Fruit fly (Drosophila melanogaster) whole organism, embryonic: ENCODE data around the gene CG13000.

Experiments
- Adf1 ChIP-seq: fragments of 200-800 bp; sonication (Bioruptor generic); IDR thresholded peaks from 2 replicates; pipeline ENCODE4 v1.3.6; 2022; ENCODE audit warnings: missing biosample characterization, missing genetic modification characterization
- CG10209 ChIP-seq: fragments of 200-800 bp; sonication (Bioruptor generic); optimal IDR thresholded peaks from 3 replicates; lab custom pipeline; 2017; ENCODE audit warnings: missing biosample characterization, mild to moderate bottlenecking, missing genetic modification characterization, missing genetic modification reagents
- CG10543 ChIP-seq: fragments of 200-800 bp; sonication (Bioruptor generic); optimal IDR thresholded peaks from 3 replicates; lab custom pipeline; 2017; ENCODE audit warnings: missing biosample characterization, mild to moderate bottlenecking, missing genetic modification characterization, moderate library complexity
- CG1233 ChIP-seq: fragments of 200-800 bp; sonication (Bioruptor generic); optimal IDR thresholded peaks from 4 replicates; lab custom pipeline; 2018; ENCODE audit warnings: missing biosample characterization, mild to moderate bottlenecking, missing genetic modification characterization
- CG13424 ChIP-seq: fragments of 200-800 bp; sonication (Bioruptor generic); optimal IDR thresholded peaks from 2 replicates; lab custom pipeline; 2019; ENCODE audit warnings: missing biosample characterization, mild to moderate bottlenecking, missing genetic modification characterization, moderate library complexity
- CG14710 ChIP-seq: fragments of 200-800 bp; sonication (Bioruptor generic); optimal IDR thresholded peaks from 3 replicates; lab custom pipeline; 2019; ENCODE audit warnings: missing biosample characterization, mild to moderate bottlenecking, missing genetic modification characterization, moderate library complexity
- CG1529 ChIP-seq: fragments of 200-800 bp; sonication (Bioruptor generic); optimal IDR thresholded peaks from 3 replicates; lab custom pipeline; 2018; ENCODE audit warnings: missing biosample characterization, missing genetic modification characterization
- CG15696 ChIP-seq: fragments of 200-800 bp; sonication (Bioruptor generic); optimal IDR thresholded peaks from 2 replicates; lab custom pipeline; 2019; ENCODE audit warnings: missing biosample characterization, mild to moderate bottlenecking, missing genetic modification characterization, moderate library complexity
- CG17328 ChIP-seq: fragments of 200-800 bp; sonication (Bioruptor generic); IDR thresholded peaks from 2 replicates; pipeline ENCODE4 v1.3.6; 2022; ENCODE audit warnings: missing biosample characterization, missing genetic modification characterization
- CG30431 ChIP-seq: fragments of 200-800 bp; sonication (Bioruptor generic); optimal IDR thresholded peaks from 2 replicates; lab custom pipeline; 2017; ENCODE audit warnings: missing biosample characterization, missing genetic modification characterization
- CG31388 ChIP-seq: fragments of 200-800 bp; sonication (Bioruptor generic); optimal IDR thresholded peaks from 2 replicates; lab custom pipeline; 2016; ENCODE audit warnings: missing biosample characterization, missing genetic modification characterization
- CG32772 ChIP-seq: fragments of 200-800 bp; sonication (Bioruptor generic); IDR thresholded peaks from 2 replicates; pipeline ENCODE4 v1.3.6; 2022; ENCODE audit warnings: missing biosample characterization, missing genetic modification characterization
- CG3281 ChIP-seq: fragments of 200-800 bp; sonication (Bioruptor generic); optimal IDR thresholded peaks from 3 replicates; lab custom pipeline; 2017; ENCODE audit warnings: missing biosample characterization, mild to moderate bottlenecking, missing genetic modification characterization
- CG33213 ChIP-seq: fragments of 200-800 bp; sonication (Bioruptor generic); optimal IDR thresholded peaks from 3 replicates; lab custom pipeline; 2016; ENCODE audit warnings: missing biosample characterization, missing genetic modification characterization
- CG3838 ChIP-seq: fragments of 200-800 bp; sonication (Bioruptor generic); optimal IDR thresholded peaks from 3 replicates; lab custom pipeline; 2016; ENCODE audit warnings: missing biosample characterization, missing genetic modification characterization
- CG4424 ChIP-seq: fragments of 200-800 bp; sonication (Bioruptor generic); optimal IDR thresholded peaks from 3 replicates; lab custom pipeline; 2016; ENCODE audit warnings: missing biosample characterization, missing genetic modification characterization
- CG4707 ChIP-seq: fragments of 200-800 bp; sonication (Bioruptor generic); optimal IDR thresholded peaks from 2 replicates; lab custom pipeline; 2018; ENCODE audit warnings: missing biosample characterization, mild to moderate bottlenecking, missing genetic modification characterization, moderate library complexity
- CG4820 ChIP-seq: fragments of 200-800 bp; sonication (Bioruptor generic); optimal IDR thresholded peaks from 3 replicates; lab custom pipeline; 2016; ENCODE audit warnings: missing biosample characterization, missing genetic modification characterization
- CG5245 ChIP-seq: fragments of 200-800 bp; sonication (Bioruptor generic); optimal IDR thresholded peaks from 3 replicates; lab custom pipeline; 2016; ENCODE audit warnings: missing biosample characterization, missing genetic modification characterization
- CG8281 ChIP-seq: fragments of 200-800 bp; sonication (Bioruptor generic); optimal IDR thresholded peaks from 2 replicates; lab custom pipeline; 2018; ENCODE audit warnings: missing biosample characterization, mild to moderate bottlenecking, missing genetic modification characterization, moderate library complexity
- CG8924 ChIP-seq: fragments of 200-800 bp; optimal IDR thresholded peaks from 3 replicates; lab custom pipeline; 2019; ENCODE audit warnings: missing biosample characterization, mild to moderate bottlenecking, missing genetic modification characterization, moderate library complexity
- CG9797 ChIP-seq: fragments of 200-800 bp; sonication (Bioruptor generic); optimal IDR thresholded peaks from 3 replicates; lab custom pipeline; 2018; ENCODE audit warnings: missing biosample characterization, mild to moderate bottlenecking, missing genetic modification characterization
- CHES-1-like ChIP-seq: fragments of 200-800 bp; sonication (Bioruptor generic); optimal IDR thresholded peaks from 2 replicates; lab custom pipeline; 2016; ENCODE audit warnings: missing biosample characterization, missing genetic modification characterization
- CTCF ChIP-seq: fragments of 200-800 bp; sonication (Bioruptor generic); optimal IDR thresholded peaks from 2 replicates; lab custom pipeline; 2017; ENCODE audit warnings: missing biosample characterization, mild to moderate bottlenecking, missing genetic modification characterization, moderate library complexity
- D ChIP-seq, 2 experiments: fragments of 200-800 bp in 1 of 2; fragments of >200 bp in 1 of 2; sonication (Bioruptor generic) in 1 of 2; optimal IDR thresholded peaks; 2 replicates in 1 of 2; 3 replicates in 1 of 2; lab custom pipeline; 2017; ENCODE audit warnings: mild to moderate bottlenecking in 1 of 2, missing biosample characterization in 1 of 2, missing genetic modification characterization in 1 of 2, missing genetic modification reagents in 1 of 2
- Dbx ChIP-seq: fragments of 200-800 bp; sonication (Bioruptor generic); IDR thresholded peaks from 3 replicates; pipeline ENCODE4 v1.3.6; 2022; ENCODE audit warnings: missing biosample characterization, missing genetic modification characterization
- H15 ChIP-seq: fragments of 200-800 bp; sonication (Bioruptor generic); IDR thresholded peaks from 3 replicates; pipeline ENCODE4 v1.3.6; 2022; ENCODE audit warnings: missing biosample characterization, missing genetic modification characterization
- HmgD ChIP-seq: fragments of 200-800 bp; sonication (Bioruptor generic); optimal IDR thresholded peaks from 3 replicates; lab custom pipeline; 2016; ENCODE audit warnings: missing biosample characterization, missing genetic modification characterization
- Mad ChIP-seq: fragments of 200-800 bp; sonication (Bioruptor generic); optimal IDR thresholded peaks from 2 replicates; lab custom pipeline; 2016; ENCODE audit warnings: missing biosample characterization, missing genetic modification characterization
- Mrtf ChIP-seq: fragments of 200-800 bp; sonication (Bioruptor generic); IDR thresholded peaks from 3 replicates; pipeline ENCODE4 v1.3.6; 2022; ENCODE audit warnings: missing biosample characterization, missing genetic modification characterization
- Pdp1 ChIP-seq, 2 experiments: fragments of 200-800 bp; sonication (Bioruptor generic); optimal IDR thresholded peaks; 3 replicates each; lab custom pipeline; 2016; ENCODE audit warnings: missing biosample characterization in 2 of 2, missing genetic modification characterization in 2 of 2, mild to moderate bottlenecking in 1 of 2, moderate library complexity in 1 of 2
- Trl ChIP-seq, 3 experiments: fragments of >200 bp in 2 of 3; fragments of 200-800 bp in 1 of 3; sonication (Bioruptor generic) in 1 of 3; optimal IDR thresholded peaks; 2 replicates in 1 of 3; 3 replicates in 2 of 3; lab custom pipeline; 2016 to 2017; ENCODE audit warnings: missing biosample characterization in 1 of 3, missing genetic modification characterization in 1 of 3
- Xrp1 ChIP-seq: fragments of 200-800 bp; sonication (Bioruptor generic); IDR thresholded peaks from 2 replicates; pipeline ENCODE4 v1.3.6; 2022; ENCODE audit warnings: missing biosample characterization, missing genetic modification characterization
- YL-1 ChIP-seq: fragments of 200-800 bp; sonication (Bioruptor generic); optimal IDR thresholded peaks from 3 replicates; lab custom pipeline; 2017; ENCODE audit warnings: missing biosample characterization, mild to moderate bottlenecking, missing genetic modification characterization
- bab2 ChIP-seq: fragments of 200-800 bp; sonication (Bioruptor generic); optimal IDR thresholded peaks from 2 replicates; lab custom pipeline; 2016; ENCODE audit warnings: missing biosample characterization, missing genetic modification characterization
- chif ChIP-seq, 2 experiments: fragments of 200-800 bp; sonication (Bioruptor generic); optimal IDR thresholded peaks; 3 replicates each; lab custom pipeline; 2016; ENCODE audit warnings: missing biosample characterization in 2 of 2, missing genetic modification characterization in 2 of 2
- croc ChIP-seq: fragments of 200-800 bp; sonication (Bioruptor generic); conservative IDR thresholded peaks from 3 replicates; pipeline ENCODE4 v1.3.6; 2022; ENCODE audit warnings: missing biosample characterization, missing genetic modification characterization
- esg ChIP-seq: fragments of 200-800 bp; sonication (Bioruptor generic); conservative IDR thresholded peaks from 2 replicates; pipeline ENCODE4 v1.3.6; 2022; ENCODE audit warnings: missing biosample characterization, missing genetic modification characterization
- grau ChIP-seq: fragments of 200-800 bp; optimal IDR thresholded peaks from 3 replicates; lab custom pipeline; 2019; ENCODE audit warnings: missing biosample characterization, mild to moderate bottlenecking, missing genetic modification characterization, moderate library complexity
- ind ChIP-seq: fragments of 200-800 bp; sonication (Bioruptor generic); optimal IDR thresholded peaks from 3 replicates; lab custom pipeline; 2016; ENCODE audit warnings: missing biosample characterization, missing genetic modification characterization
- kni ChIP-seq: fragments of 200-800 bp; sonication (Bioruptor generic); optimal IDR thresholded peaks from 3 replicates; lab custom pipeline; 2017; ENCODE audit warnings: mild to moderate bottlenecking, missing biosample characterization, missing genetic modification reagents, missing genetic modification characterization
- lmd ChIP-seq: fragments of 200-800 bp; sonication (Bioruptor generic); IDR thresholded peaks from 2 replicates; pipeline ENCODE4 v1.3.6; 2022; ENCODE audit warnings: missing biosample characterization, missing genetic modification characterization
- lola ChIP-seq, 3 experiments: fragments of >200 bp in 2 of 3; fragments of 200-800 bp in 1 of 3; sonication (Bioruptor generic) in 1 of 3; optimal IDR thresholded peaks; 2 replicates each; lab custom pipeline; 2017 to 2019; ENCODE audit warnings: missing biosample characterization in 3 of 3, missing genetic modification characterization in 3 of 3, mild to moderate bottlenecking in 1 of 3, moderate library complexity in 1 of 3
- pan ChIP-seq, 4 experiments: fragments of >200 bp in 3 of 4; fragments of 200-800 bp in 1 of 4; sonication (Bioruptor generic) in 1 of 4; optimal IDR thresholded peaks in 3 of 4; IDR thresholded peaks in 1 of 4; 2 replicates each; pipeline versions ENCODE4 v1.3.6 to Lab custom; 2017 to 2022; ENCODE audit warnings: missing biosample characterization in 2 of 4, missing genetic modification characterization in 2 of 4, mixed read lengths in 1 of 4
- pb ChIP-seq: fragments of 200-800 bp; sonication (Bioruptor generic); optimal IDR thresholded peaks from 3 replicates; lab custom pipeline; 2016; ENCODE audit warnings: missing biosample characterization, missing genetic modification characterization
- phol ChIP-seq: fragments of 200-800 bp; sonication (Bioruptor generic); optimal IDR thresholded peaks from 3 replicates; lab custom pipeline; 2018; ENCODE audit warnings: missing biosample characterization, mild to moderate bottlenecking, missing genetic modification characterization, moderate library complexity
- ranshi ChIP-seq: fragments of 200-800 bp; sonication (Bioruptor generic); IDR thresholded peaks from 2 replicates; pipeline ENCODE4 v1.3.6; 2022; ENCODE audit warnings: missing biosample characterization, missing genetic modification characterization
- sens ChIP-seq: fragments of 200-800 bp; sonication (Bioruptor generic); peaks from one replicate; lab custom pipeline; 2016; ENCODE audit warnings: missing biosample characterization, missing genetic modification characterization
- sens-2 ChIP-seq: fragments of 200-800 bp; sonication (Bioruptor generic); IDR thresholded peaks from 2 replicates; pipeline ENCODE4 v1.3.6; 2022; ENCODE audit warnings: missing biosample characterization, missing genetic modification characterization

Gene CG13000

dm6 chrX:16967415-16967814 is 19.1 kb upstream of the CG13000 start (continued):
- TF ChIP-seq CG4707 (GFP tag; lab: Kevin White, UChicago), result peak; percentile 18
- TF ChIP-seq Pdp1 (GFP tag; optimal IDR thresholded peaks at IDR 0.05; lab: Kevin White, UChicago), result peak; percentile 32 to 48
- no peak for TF ChIP-seq CG31388 (GFP tag; lab: Kevin White, UChicago)
- TF ChIP-seq phol (tag; lab: Kevin White, UChicago), result peak; percentile 42
- TF ChIP-seq pan (optimal IDR thresholded peaks at IDR 0.05; lab: Kevin White, UChicago), result no peak
- peak in 1 of 2 experiments; percentile 51 for TF ChIP-seq pan (GFP tag; optimal IDR thresholded peaks at IDR 0.05 in 1 of 2, IDR thresholded peaks at IDR 0.05 in 1 of 2)
- TF ChIP-seq lola (GFP tag; optimal IDR thresholded peaks at IDR 0.05; lab: Kevin White, UChicago), result peak in 1 of 3 experiments; percentile 19
- TF ChIP-seq esg (GFP tag; lab: Robert Waterston, UW), result no peak
- TF ChIP-seq lmd (GFP tag; lab: Robert Waterston, UW), result peak; percentile 6; the same call in 1 of the 2 replicates
- peak; percentile 81 for TF ChIP-seq CG15696 (tag; lab: Kevin White, UChicago)
- peak; percentile 41 for TF ChIP-seq CG14710 (tag; lab: Kevin White, UChicago)
- peak; percentile 9 for TF ChIP-seq CG33213
- no peak for TF ChIP-seq CG3838
- TF ChIP-seq CG9797 (GFP tag; lab: Kevin White, UChicago), result peak; percentile 9
- no peak for TF ChIP-seq kni
- peak; percentile 72 for TF ChIP-seq sens (GFP tag; lab: Kevin White, UChicago)
- TF ChIP-seq CG30431 (GFP tag; lab: Kevin White, UChicago), result peak; percentile 42
- peak; percentile 13 for TF ChIP-seq Mad (GFP tag; lab: Kevin White, UChicago)
- TF ChIP-seq CG1233, result peak; percentile 39
- TF ChIP-seq CG1529, result peak; percentile 32
- TF ChIP-seq D (optimal IDR thresholded peaks at IDR 0.05; lab: Kevin White, UChicago), result no peak
- TF ChIP-seq D (GFP tag; optimal IDR thresholded peaks at IDR 0.05; lab: Kevin White, UChicago), result peak; percentile 54
- 0 out of 2 replicates have a peak, but pooled peaks have one; percentile 14 for TF ChIP-seq ranshi (GFP tag; lab: Robert Waterston, UW)
- peak; percentile 53 for TF ChIP-seq Xrp1 (GFP tag; lab: Robert Waterston, UW)
- TF ChIP-seq croc (GFP tag; lab: Robert Waterston, UW), result peak; percentile 48; the same call in 1 of the 3 replicates
- TF ChIP-seq Adf1 (GFP tag; lab: Robert Waterston, UW), result no peak
- 0 out of 2 replicates have a peak, but pooled peaks have one; percentile 34 for TF ChIP-seq CG32772 (GFP tag; lab: Robert Waterston, UW)
- no peak for TF ChIP-seq CG3281
- TF ChIP-seq CG10209 (GFP tag; lab: Kevin White, UChicago), result peak; percentile 23
- TF ChIP-seq bab2 (GFP tag; lab: Kevin White, UChicago), result peak; percentile 5
- TF ChIP-seq H15 (GFP tag; lab: Robert Waterston, UW), result 0 out of 3 replicates have a peak, but pooled peaks have one; percentile 26
- no peak for TF ChIP-seq Dbx (GFP tag; lab: Robert Waterston, UW)
- peak in 1 of 2 experiments; percentile 16 for TF ChIP-seq Trl (optimal IDR thresholded peaks at IDR 0.05; lab: Kevin White, UChicago)
- TF ChIP-seq Trl (GFP tag; optimal IDR thresholded peaks at IDR 0.05; lab: Kevin White, UChicago), result peak; percentile 47
- TF ChIP-seq CHES-1-like (GFP tag; lab: Kevin White, UChicago), result no peak
- TF ChIP-seq CG4820 (GFP tag; lab: Kevin White, UChicago), result peak; percentile 9
- TF ChIP-seq CTCF (GFP tag; lab: Kevin White, UChicago), result peak; percentile 93
- TF ChIP-seq HmgD (GFP tag; lab: Kevin White, UChicago), result no peak
- TF ChIP-seq CG17328 (GFP tag; lab: Robert Waterston, UW), result peak; percentile 63
- peak; percentile 26; the same call in 1 of the 2 replicates for TF ChIP-seq sens-2 (GFP tag; lab: Robert Waterston, UW)
- peak; percentile 30 for TF ChIP-seq YL-1 (GFP tag; lab: Kevin White, UChicago)
- peak; percentile 18 for TF ChIP-seq CG8924 (tag; lab: Kevin White, UChicago)
- peak; percentile 19 for TF ChIP-seq CG13424 (tag; lab: Kevin White, UChicago)
- no peak for TF ChIP-seq CG10543
- TF ChIP-seq CG5245 (GFP tag; lab: Kevin White, UChicago), result peak; percentile 46
- peak; percentile 45 for TF ChIP-seq CG4424
- TF ChIP-seq pb (GFP tag; lab: Kevin White, UChicago), result peak; percentile 56
- TF ChIP-seq Mrtf (GFP tag; lab: Robert Waterston, UW), result no peak
- no peak for TF ChIP-seq CG8281 (tag; lab: Kevin White, UChicago)
- peak; percentile 7 for TF ChIP-seq grau
- peak in 1 of 2 experiments; percentile 57 for TF ChIP-seq chif (GFP tag; optimal IDR thresholded peaks at IDR 0.05; lab: Kevin White, UChicago)
- no peak for TF ChIP-seq ind (GFP tag; lab: Kevin White, UChicago)
